Worm (Caenorhabditis elegans) whole organism, young adult: ENCODE results near the gene nlp-50.

Experiments used
- F55B11.4 ChIP-seq: sonication (generic microtip); optimal IDR thresholded peaks from 2 replicates; lab custom pipeline; 2016; ENCODE audit warnings: missing compliant biosample characterization, missing genetic modification characterization, borderline replicate concordance; ENCODE audit not compliant: insufficient read depth
- dpl-1 ChIP-seq: fragments of 150-350 bp; optimal IDR thresholded peaks from 2 replicates; lab custom pipeline; 2014; ENCODE audit warnings: missing biosample characterization, missing genetic modification reagents, missing genetic modification characterization
- efl-1 ChIP-seq: fragments of 150-350 bp; optimal IDR thresholded peaks from 2 replicates; lab custom pipeline; 2014; ENCODE audit warnings: missing biosample characterization, missing genetic modification reagents, missing genetic modification characterization
- fkh-3 ChIP-seq: sonication (generic microtip); optimal IDR thresholded peaks from 2 replicates; lab custom pipeline; 2016; ENCODE audit warnings: mild to moderate bottlenecking, missing genetic modification characterization, missing compliant biosample characterization
- lag-1 ChIP-seq: fragments of 200-800 bp; sonication (Bioruptor generic); IDR thresholded peaks from 2 replicates; pipeline ENCODE4 v1.3.6; 2022; ENCODE audit warnings: missing genetic modification reagents, missing genetic modification characterization, missing compliant biosample characterization
- pha-4 ChIP-seq: fragments of 150-350 bp; sonication (generic microtip); optimal IDR thresholded peaks from 2 replicates; lab custom pipeline; 2014; ENCODE audit warnings: missing biosample characterization, missing genetic modification reagents, missing genetic modification characterization
- snpc-4 ChIP-seq, 5 experiments: fragments of 150-350 bp in 1 of 5; sonication (generic microtip) in 4 of 5; optimal IDR thresholded peaks; 2 replicates each; lab custom pipeline; 2014 to 2018; ENCODE audit warnings: missing genetic modification characterization in 5 of 5, missing biosample characterization in 3 of 5, antibody characterized with exemption in 2 of 5, mild to moderate bottlenecking in 2 of 5, missing compliant biosample characterization in 2 of 5, missing genotype in 2 of 5, moderate library complexity in 2 of 5, missing genetic modification reagents in 1 of 5
- unc-62 ChIP-seq: fragments of 150-350 bp; optimal IDR thresholded peaks from 2 replicates; lab custom pipeline; 2014; ENCODE audit warnings: missing biosample characterization, missing genetic modification reagents, missing genetic modification characterization
- ztf-18 ChIP-seq: sonication (generic microtip); optimal IDR thresholded peaks from 2 replicates; lab custom pipeline; 2016; ENCODE audit warnings: missing genotype, mild to moderate bottlenecking, missing genetic modification characterization, missing compliant biosample characterization
- ztf-28 ChIP-seq: fragments of 200-800 bp; sonication (Bioruptor generic); IDR thresholded peaks from 2 replicates; pipeline ENCODE4 v1.3.6; 2022; ENCODE audit warnings: missing genetic modification reagents, missing genetic modification characterization, missing compliant biosample characterization
- ztf-6 ChIP-seq: fragments of 200-800 bp; sonication (Bioruptor generic); IDR thresholded peaks from 2 replicates; pipeline ENCODE4 v1.3.6; 2022; ENCODE audit warnings: missing genetic modification reagents, missing genetic modification characterization, missing compliant biosample characterization

DNA sequence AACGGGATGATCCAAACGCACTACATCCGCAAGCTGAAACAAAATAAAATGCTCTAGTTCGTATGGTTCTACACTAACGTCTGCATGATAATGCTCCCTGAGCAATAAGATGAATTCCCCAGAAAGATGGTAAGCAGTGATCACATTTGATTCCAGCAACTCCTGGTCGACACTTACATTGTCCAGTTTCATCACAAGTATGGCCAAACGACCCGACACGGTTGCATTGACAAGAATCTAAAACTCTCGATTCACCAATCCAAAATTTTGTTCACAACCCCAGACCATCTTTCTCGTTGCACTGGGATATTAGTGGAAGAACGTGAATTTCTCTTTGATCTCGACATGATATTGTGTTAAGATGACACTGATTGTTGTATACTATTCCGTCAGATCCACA lies 5.2 kb downstream of the nlp-50 start:
- TF ChIP-seq ztf-18 (tag; lab: Kevin White, UChicago): no peak
- no peak for TF ChIP-seq efl-1 (GFP tag; lab: Kevin White, UChicago)
- TF ChIP-seq unc-62 (GFP tag; lab: Kevin White, UChicago): no peak
- TF ChIP-seq snpc-4 (GFP tag; optimal IDR thresholded peaks at IDR 0.05; lab: Kevin White, UChicago): no peak
- no peak for TF ChIP-seq snpc-4 (tag; optimal IDR thresholded peaks at IDR 0.05; lab: Kevin White, UChicago)
- TF ChIP-seq fkh-3: no peak
- no peak for TF ChIP-seq dpl-1 (GFP tag; lab: Kevin White, UChicago)
- TF ChIP-seq pha-4: no peak
- no peak for TF ChIP-seq F55B11.4 (tag; lab: Kevin White, UChicago)
- TF ChIP-seq ztf-28 (GFP tag; lab: Robert Waterston, UW): no peak
- TF ChIP-seq lag-1 (GFP tag; lab: Robert Waterston, UW): no peak
- TF ChIP-seq ztf-6 (GFP tag; lab: Robert Waterston, UW): no peak
